Fruit fly (Drosophila melanogaster): Measurements from ENCODE around the gene Agpat4.

Agpat4 gene

DNA sequence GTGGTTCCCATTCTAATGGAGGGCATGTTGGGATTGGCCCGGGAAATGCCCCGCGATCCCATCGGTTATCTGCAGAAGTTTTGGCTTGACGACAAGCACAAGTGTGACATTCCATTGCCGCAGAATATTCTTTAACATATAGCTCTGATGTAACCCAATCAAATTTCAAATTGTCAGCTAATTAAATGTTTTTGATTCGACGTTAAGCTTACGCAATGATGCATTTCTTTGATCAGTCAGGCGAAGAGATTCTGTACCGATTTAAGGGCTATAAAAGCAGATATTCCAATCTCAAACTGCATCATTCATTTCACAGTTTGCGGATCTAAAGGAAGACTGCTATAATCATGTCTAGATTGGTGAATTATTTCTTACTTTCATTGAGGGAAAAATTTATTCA is 49.7 kb downstream of the Agpat4 start, which contains the start of gene retinin:
Gene retinin, plus strand, starts transcription at position 301 of the 400 bp plus-strand sequence.
- TF ChIP-seq Eip75B (GFP tag; optimal IDR thresholded peaks at IDR 0.05) (no peak), Lpt (GFP tag; optimal IDR thresholded peaks at IDR 0.05) (no peak), pdm3 (GFP tag; optimal IDR thresholded peaks at IDR 0.05) (no peak), CG11294 (GFP tag; IDR thresholded peaks at IDR 0.05) (no peak), Ets21C (GFP tag; optimal IDR thresholded peaks at IDR 0.05) (no peak), CG34406 (GFP tag; optimal IDR thresholded peaks at IDR 0.05) (no peak), topi (GFP tag; optimal IDR thresholded peaks at IDR 0.05) (no peak), CG11762 (GFP tag; optimal IDR thresholded peaks at IDR 0.05; ENCODE audit: insufficient read depth) (no peak), dsx (GFP tag; optimal IDR thresholded peaks at IDR 0.05; ENCODE audit: poor library complexity, severe bottlenecking) (no peak), Gug (GFP tag; IDR thresholded peaks at IDR 0.05) (no peak), CG9139 (GFP tag; optimal IDR thresholded peaks at IDR 0.05) (no peak), Met (GFP tag; optimal IDR thresholded peaks at IDR 0.05) (no peak), CG8632 (GFP tag; optimal IDR thresholded peaks at IDR 0.05) (no peak), net (GFP tag; optimal IDR thresholded peaks at IDR 0.05) (no peak), Sox15 (GFP tag; optimal IDR thresholded peaks at IDR 0.05) (no peak)

DNA sequence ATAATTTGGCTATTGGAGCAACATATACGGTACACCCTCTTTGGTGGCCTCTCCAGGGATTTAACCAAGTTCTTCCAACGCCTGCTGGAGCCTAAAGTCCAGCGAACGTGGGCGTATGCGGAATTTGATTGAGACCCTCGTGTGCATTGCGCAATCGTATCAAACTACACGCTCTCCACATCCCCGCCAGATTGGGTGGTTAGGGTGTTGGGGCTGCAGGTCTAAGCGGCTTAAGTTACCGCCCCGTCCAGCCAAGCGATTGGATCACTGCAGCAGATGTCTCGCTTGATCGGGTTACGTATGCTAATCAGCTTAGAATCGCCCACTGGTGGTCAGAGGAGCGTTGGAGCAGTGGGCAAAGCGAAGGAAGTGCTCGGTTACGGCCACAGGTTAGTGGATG is 50.6 kb downstream of the Agpat4 start, which contains the start of gene CG33060:
Gene CG33060, plus strand, starts transcription at position 301 of the 400 bp plus-strand sequence.
- TF ChIP-seq lz (GFP tag; optimal IDR thresholded peaks at IDR 0.05) (no peak), CG4318 (GFP tag; optimal IDR thresholded peaks at IDR 0.05) (no peak), Sox15 (GFP tag; optimal IDR thresholded peaks at IDR 0.05) (no peak), topi (GFP tag; optimal IDR thresholded peaks at IDR 0.05) (no peak), CG8319 (GFP tag; optimal IDR thresholded peaks at IDR 0.05) (no peak), ss (GFP tag; optimal IDR thresholded peaks at IDR 0.05) (no peak), CG8632 (GFP tag; optimal IDR thresholded peaks at IDR 0.05) (no peak)

dm6 chr3L:16329495-16329894 is 51.9 kb downstream of the Agpat4 start, which contains the start of gene CG33061:
Gene CG33061, plus strand, starts transcription at chr3L:16329795.
- TF ChIP-seq Eip93F (GFP tag; optimal IDR thresholded peaks at IDR 0.05) (no peak), Blimp-1 (GFP tag; optimal IDR thresholded peaks at IDR 0.05) (no peak), acj6 (GFP tag; optimal IDR thresholded peaks at IDR 0.05) (no peak), eg (GFP tag; IDR thresholded peaks at IDR 0.05) (no peak), CG6163 (GFP tag; IDR thresholded peaks at IDR 0.05) (no peak), lz (GFP tag; optimal IDR thresholded peaks at IDR 0.05) (no peak), fkh (GFP tag; optimal IDR thresholded peaks at IDR 0.05) (no peak), CG34406 (GFP tag; optimal IDR thresholded peaks at IDR 0.05) (no peak), CG10669 (GFP tag; optimal IDR thresholded peaks at IDR 0.05) (no peak), CG32006 (GFP tag; optimal IDR thresholded peaks at IDR 0.05) (no peak), Lpt (GFP tag; optimal IDR thresholded peaks at IDR 0.05) (no peak), CG8119 (GFP tag; IDR thresholded peaks at IDR 0.05) (no peak), fd85E (GFP tag; optimal IDR thresholded peaks at IDR 0.05) (no peak), Ets96B (tag; optimal IDR thresholded peaks at IDR 0.05) (no peak), Smox (GFP tag; optimal IDR thresholded peaks at IDR 0.05) (no peak), CG3919 (GFP tag; optimal IDR thresholded peaks at IDR 0.05) (no peak), Hr4 (GFP tag; optimal IDR thresholded peaks at IDR 0.05) (no peak)

Data from whole organism, prepupa.